Worm (Caenorhabditis elegans) whole organism, L4 larva: ENCODE data around the gene F20G2.2.
A peak's percentile ranks its signal among the peaks of the same experiment; 100 is the strongest.

ENCODE experiments used
- R02D3.7 ChIP-seq: fragments of 150-350 bp; sonication (generic microtip); optimal IDR thresholded peaks from 3 replicates; lab custom pipeline; 2014; ENCODE audit warnings: missing biosample characterization, missing genetic modification characterization
- ama-1 ChIP-seq: fragments of 150-350 bp; optimal IDR thresholded peaks from 2 replicates; lab custom pipeline; 2014; ENCODE audit warnings: inconsistent platforms, mixed read lengths
- ces-1 ChIP-seq: fragments of 150-350 bp; sonication (generic microtip); optimal IDR thresholded peaks from 4 replicates; lab custom pipeline; 2014; ENCODE audit warnings: missing biosample characterization, missing genetic modification reagents, missing genetic modification characterization
- daf-19 ChIP-seq: fragments of 200-800 bp; sonication (Bioruptor generic); conservative IDR thresholded peaks from 2 replicates; pipeline ENCODE4 v1.3.6; 2022; ENCODE audit warnings: missing genetic modification characterization, missing compliant biosample characterization
- lin-1 ChIP-seq: fragments of 200-800 bp; sonication (Bioruptor generic); IDR thresholded peaks from 2 replicates; pipeline ENCODE4 v1.3.6; 2022; ENCODE audit warnings: missing genetic modification reagents, missing genetic modification characterization, missing compliant biosample characterization
- lir-3 ChIP-seq: sonication (generic microtip); optimal IDR thresholded peaks from 2 replicates; lab custom pipeline; 2016; ENCODE audit warnings: mild to moderate bottlenecking, missing genetic modification characterization, missing compliant biosample characterization
- mep-1 ChIP-seq: fragments of 150-350 bp; sonication (generic microtip); optimal IDR thresholded peaks from 3 replicates; lab custom pipeline; 2014; ENCODE audit warnings: missing biosample characterization, missing genetic modification characterization
- nhr-237 ChIP-seq: sonication (generic microtip); optimal IDR thresholded peaks from 2 replicates; lab custom pipeline; 2017; ENCODE audit warnings: missing biosample characterization, missing genetic modification characterization
- snpc-4 ChIP-seq: fragments of 150-350 bp; optimal IDR thresholded peaks from 2 replicates; lab custom pipeline; 2014; ENCODE audit warnings: missing biosample characterization, missing genetic modification characterization
- unc-62 ChIP-seq, 3 experiments: fragments of 150-350 bp in 1 of 3; sonication (generic microtip); optimal IDR thresholded peaks in 2 of 3; peaks in 1 of 3; 1 replicate in 1 of 3; 2 replicates in 2 of 3; lab custom pipeline; 2014 to 2017; ENCODE audit warnings: missing biosample characterization in 3 of 3, missing genetic modification characterization in 3 of 3, missing genetic modification reagents in 3 of 3, missing genotype in 1 of 3

- TF ChIP-seq unc-62 (GFP tag; optimal IDR thresholded peaks at IDR 0.05 in 1 of 2; lab: Kevin White, UChicago) (peak in 1 of 2 experiments; percentile 97), unc-62 (tag; optimal IDR thresholded peaks at IDR 0.05; lab: Kevin White, UChicago) (no peak), nhr-237 (no peak), mep-1 (no peak), daf-19 (GFP tag; lab: Robert Waterston, UW) (no peak), snpc-4 (tag; lab: Kevin White, UChicago) (no peak), lir-3 (tag; lab: Kevin White, UChicago) (no peak), ces-1 (GFP tag; lab: Kevin White, UChicago) (no peak), R02D3.7 (tag; lab: Kevin White, UChicago) (no peak), lin-1 (no peak), ama-1 (lab: Kevin White, UChicago) (no peak)
These were observed 24.7 kb upstream of the F20G2.2 start for ce11 chrV:13780902-13781301.
